Worm (Caenorhabditis elegans) whole organism, early embryonic: ENCODE data around the gene T13A10.64.

Source experiments
- aly-1 ChIP-seq: sonication (generic microtip); optimal IDR thresholded peaks from 2 replicates; lab custom pipeline; 2016; ENCODE audit warnings: missing genetic modification characterization, missing compliant biosample characterization
- ama-1 ChIP-seq: fragments of 150-350 bp; optimal IDR thresholded peaks from 2 replicates; lab custom pipeline; 2014
- flt-1 ChIP-seq: fragments of 200-800 bp; sonication (Bioruptor generic); IDR thresholded peaks from 2 replicates; pipeline ENCODE4 v1.3.6; 2022; ENCODE audit warnings: missing genetic modification characterization, missing compliant biosample characterization
- hmbx-1 ChIP-seq: sonication (generic microtip); optimal IDR thresholded peaks from 2 replicates; lab custom pipeline; 2016; ENCODE audit warnings: mild to moderate bottlenecking, missing genetic modification characterization, missing compliant biosample characterization
- hmg-4 ChIP-seq: fragments of 200-800 bp; sonication (Bioruptor generic); optimal IDR thresholded peaks from 2 replicates; lab custom pipeline; 2018; ENCODE audit warnings: mild to moderate bottlenecking, missing genetic modification characterization, missing compliant biosample characterization
- hnd-1 ChIP-seq: sonication (generic microtip); optimal IDR thresholded peaks from 2 replicates; lab custom pipeline; 2016; ENCODE audit warnings: missing genetic modification characterization, missing compliant biosample characterization
- scrt-1 ChIP-seq: fragments of 200-800 bp; sonication (Bioruptor generic); IDR thresholded peaks from 2 replicates; pipeline ENCODE4 v1.3.6; 2022; ENCODE audit warnings: missing genetic modification characterization, missing compliant biosample characterization
- sea-1 ChIP-seq: fragments of 200-800 bp; sonication (Bioruptor generic); conservative IDR thresholded peaks from 2 replicates; pipeline ENCODE4 v1.3.6; 2022; ENCODE audit warnings: missing genetic modification characterization, missing compliant biosample characterization
- tbx-11 ChIP-seq: fragments of 200-800 bp; sonication (Bioruptor generic); IDR thresholded peaks from 2 replicates; pipeline ENCODE4 v1.3.6; 2022; ENCODE audit warnings: missing genetic modification characterization, missing compliant biosample characterization
- tbx-37 ChIP-seq: fragments of 200-800 bp; sonication (Bioruptor generic); conservative IDR thresholded peaks from 2 replicates; pipeline ENCODE4 v1.3.6; 2022; ENCODE audit warnings: missing genetic modification reagents, missing genetic modification characterization, missing compliant biosample characterization

- no peak for TF ChIP-seq ama-1 (lab: Kevin White, UChicago)
- TF ChIP-seq hnd-1 (tag; lab: Kevin White, UChicago), result no peak
- no peak for TF ChIP-seq hmg-4
- TF ChIP-seq hmbx-1 (tag; lab: Kevin White, UChicago), result no peak
- no peak for TF ChIP-seq scrt-1
- TF ChIP-seq aly-1 (tag; lab: Kevin White, UChicago), result no peak
- no peak for TF ChIP-seq tbx-37
- TF ChIP-seq tbx-11 (GFP tag; lab: Robert Waterston, UW), result no peak
- no peak for TF ChIP-seq flt-1 (GFP tag; lab: Robert Waterston, UW)
- no peak for TF ChIP-seq sea-1 (GFP tag; lab: Robert Waterston, UW)
Observed at ce11 chrIV:6213403-6213802, 41.3 kb upstream of the T13A10.64 start, which contains the start of gene C49A9.5.
